Fruit fly (Drosophila melanogaster) whole organism, wandering third instar larva: Measurements from ENCODE around the gene yellow-e2.
A peak's percentile ranks its signal among the peaks of the same experiment; 100 is the strongest.

Source experiments
- Abd-B ChIP-seq: fragments of >200 bp; optimal IDR thresholded peaks from 2 replicates; lab custom pipeline; 2017; ENCODE audit warnings: missing biosample characterization, missing genetic modification characterization
- CG32264 ChIP-seq: fragments of 200-800 bp; sonication (Bioruptor generic); optimal IDR thresholded peaks from 2 replicates; lab custom pipeline; 2016; ENCODE audit warnings: missing biosample characterization, missing genetic modification characterization
- CG9705 ChIP-seq: fragments of 200-800 bp; sonication (Bioruptor generic); optimal IDR thresholded peaks from 2 replicates; lab custom pipeline; 2018; ENCODE audit warnings: missing biosample characterization, mild to moderate bottlenecking, missing genetic modification characterization
- CrebA ChIP-seq: fragments of 200-800 bp; sonication (Bioruptor generic); optimal IDR thresholded peaks from 2 replicates; lab custom pipeline; 2016; ENCODE audit warnings: missing biosample characterization, mild to moderate bottlenecking, missing genetic modification characterization, borderline replicate concordance
- Dfd ChIP-seq: fragments of >200 bp; optimal IDR thresholded peaks from 2 replicates; lab custom pipeline; 2017; ENCODE audit warnings: missing biosample characterization, missing genetic modification characterization
- Dif ChIP-seq: fragments of 200-275, 200-300 bp; sonication (Bioruptor generic); optimal IDR thresholded peaks from 2 replicates; lab custom pipeline; 2018; ENCODE audit warnings: missing biosample characterization, missing genetic modification characterization; ENCODE audit not compliant: partially characterized antibody
- GATAd ChIP-seq: sonication (Bioruptor generic); optimal IDR thresholded peaks from 2 replicates; lab custom pipeline; 2016; ENCODE audit warnings: missing biosample characterization, missing genetic modification characterization
- HLH106 ChIP-seq: fragments of 200-800 bp; optimal IDR thresholded peaks from 3 replicates; lab custom pipeline; 2019; ENCODE audit warnings: missing biosample characterization, mild to moderate bottlenecking, missing genetic modification characterization, moderate library complexity
- Hnf4 ChIP-seq: fragments of 200-800 bp; sonication (Bioruptor generic); optimal IDR thresholded peaks from 2 replicates; lab custom pipeline; 2016; ENCODE audit warnings: missing biosample characterization, mild to moderate bottlenecking, missing genetic modification characterization
- Hr78 ChIP-seq: fragments of >200 bp; optimal IDR thresholded peaks from 2 replicates; lab custom pipeline; 2017; ENCODE audit warnings: missing biosample characterization, missing genetic modification characterization
- Hr83 ChIP-seq: fragments of 200-300 bp; sonication (Bioruptor generic); optimal IDR thresholded peaks from 2 replicates; lab custom pipeline; 2016; ENCODE audit warnings: missing biosample characterization, mild to moderate bottlenecking, missing genetic modification characterization, moderate library complexity; ENCODE audit not compliant: poor library complexity, severe bottlenecking
- Jra ChIP-seq: sonication (Bioruptor generic); optimal IDR thresholded peaks from 2 replicates; lab custom pipeline; 2016; ENCODE audit warnings: missing biosample characterization, missing genetic modification characterization
- Mio ChIP-seq: sonication (Bioruptor generic); optimal IDR thresholded peaks from 2 replicates; lab custom pipeline; 2016; ENCODE audit warnings: missing biosample characterization, missing genetic modification characterization
- Myc ChIP-seq: fragments of >200 bp; optimal IDR thresholded peaks from 2 replicates; lab custom pipeline; 2017
- N ChIP-seq: fragments of >200 bp; optimal IDR thresholded peaks from 2 replicates; lab custom pipeline; 2018; ENCODE audit warnings: missing biosample characterization, missing external identifiers, missing genetic modification characterization
- OdsH ChIP-seq: fragments of 200-800 bp; sonication (Bioruptor generic); optimal IDR thresholded peaks from 2 replicates; lab custom pipeline; 2016; ENCODE audit warnings: missing biosample characterization, mild to moderate bottlenecking, missing genetic modification characterization
- Rel ChIP-seq, 2 experiments: fragments of 200-800 bp; sonication (Bioruptor generic) in 1 of 2; optimal IDR thresholded peaks; 2 replicates in 1 of 2; 3 replicates in 1 of 2; lab custom pipeline; 2016 to 2019; ENCODE audit warnings: mild to moderate bottlenecking in 2 of 2, missing biosample characterization in 2 of 2, missing genetic modification characterization in 2 of 2, moderate library complexity in 1 of 2
- Sp1 ChIP-seq: fragments of 200-800 bp; sonication (Bioruptor generic); optimal IDR thresholded peaks from 3 replicates; lab custom pipeline; 2019; ENCODE audit warnings: missing biosample characterization, mild to moderate bottlenecking, missing genetic modification characterization, moderate library complexity
- Vsx2 ChIP-seq: fragments of 200-300, 225-300 bp; sonication (Bioruptor generic); optimal IDR thresholded peaks from 2 replicates; lab custom pipeline; 2018; ENCODE audit warnings: missing biosample characterization, missing genetic modification characterization; ENCODE audit not compliant: partially characterized antibody
- br ChIP-seq: fragments of 200-800 bp; sonication (Bioruptor generic); optimal IDR thresholded peaks from 2 replicates; lab custom pipeline; 2016; ENCODE audit warnings: missing biosample characterization, missing genetic modification characterization
- brk ChIP-seq: fragments of 200-800 bp; sonication (Bioruptor generic); optimal IDR thresholded peaks from 2 replicates; lab custom pipeline; 2016; ENCODE audit warnings: missing biosample characterization, mild to moderate bottlenecking, missing genetic modification characterization
- dl ChIP-seq, 2 experiments: fragments of 175-275, 200-275 bp in 1 of 2; fragments of 200-275 bp in 1 of 2; sonication (Bioruptor generic); optimal IDR thresholded peaks; lab custom pipeline; 2018; ENCODE audit warnings: mild to moderate bottlenecking in 2 of 2, missing biosample characterization in 2 of 2, missing genetic modification characterization in 2 of 2, moderate library complexity in 2 of 2; ENCODE audit not compliant: partially characterized antibody in 2 of 2, insufficient read depth in 1 of 2
- dmrt93B ChIP-seq: fragments of 200-800 bp; sonication (Bioruptor generic); optimal IDR thresholded peaks from 2 replicates; lab custom pipeline; 2018; ENCODE audit warnings: missing biosample characterization, mild to moderate bottlenecking, missing genetic modification characterization
- dsf ChIP-seq: sonication (Bioruptor generic); optimal IDR thresholded peaks from 2 replicates; lab custom pipeline; 2016; ENCODE audit warnings: missing biosample characterization, missing genetic modification characterization, borderline replicate concordance
- ey ChIP-seq: fragments of 200-800 bp; sonication (Bioruptor generic); optimal IDR thresholded peaks from 2 replicates; lab custom pipeline; 2016; ENCODE audit warnings: missing biosample characterization, missing genetic modification characterization
- foxo ChIP-seq, 2 experiments: fragments of 200-800 bp; sonication (Bioruptor generic); optimal IDR thresholded peaks; 2 replicates in 1 of 2; 3 replicates in 1 of 2; lab custom pipeline; 2016 to 2017; ENCODE audit warnings: missing biosample characterization in 2 of 2, missing genetic modification characterization in 2 of 2
- fru ChIP-seq: fragments of 200-800 bp; sonication (Bioruptor generic); optimal IDR thresholded peaks from 3 replicates; lab custom pipeline; 2016; ENCODE audit warnings: missing biosample characterization, mild to moderate bottlenecking, missing genetic modification characterization
- h ChIP-seq: fragments of 200-800 bp; sonication (Bioruptor generic); optimal IDR thresholded peaks from 3 replicates; lab custom pipeline; 2016; ENCODE audit warnings: missing biosample characterization, mild to moderate bottlenecking, missing genetic modification characterization
- jim ChIP-seq: fragments of 175-275, 200-325 bp; sonication (Bioruptor generic); optimal IDR thresholded peaks from 2 replicates; lab custom pipeline; 2016; ENCODE audit warnings: missing biosample characterization, mild to moderate bottlenecking, missing genetic modification characterization
- lola ChIP-seq: fragments of >200 bp; optimal IDR thresholded peaks from 2 replicates; lab custom pipeline; 2017; ENCODE audit warnings: missing biosample characterization, missing genetic modification characterization
- pan ChIP-seq: fragments of >200 bp; optimal IDR thresholded peaks from 2 replicates; lab custom pipeline; 2017
- psq ChIP-seq: fragments of 200-800 bp; sonication (Bioruptor generic); optimal IDR thresholded peaks from 3 replicates; lab custom pipeline; 2017; ENCODE audit warnings: missing biosample characterization, mild to moderate bottlenecking, missing genetic modification characterization, moderate library complexity
- rgr ChIP-seq: fragments of 200-800 bp; sonication (Bioruptor generic); optimal IDR thresholded peaks from 3 replicates; lab custom pipeline; 2016; ENCODE audit warnings: missing biosample characterization, mild to moderate bottlenecking, missing genetic modification characterization
- sage ChIP-seq: fragments of 200-800 bp; sonication (Bioruptor generic); optimal IDR thresholded peaks from 2 replicates; lab custom pipeline; 2016; ENCODE audit warnings: missing biosample characterization, mild to moderate bottlenecking, missing genetic modification characterization
- sv ChIP-seq: fragments of 200-800 bp; sonication (Bioruptor generic); optimal IDR thresholded peaks from 3 replicates; lab custom pipeline; 2016; ENCODE audit warnings: missing biosample characterization, missing genetic modification characterization
- tai ChIP-seq: sonication (Bioruptor generic); optimal IDR thresholded peaks from 2 replicates; lab custom pipeline; 2016; ENCODE audit warnings: missing biosample characterization, missing genetic modification characterization
- usp ChIP-seq: fragments of >200 bp; optimal IDR thresholded peaks from 2 replicates; lab custom pipeline; 2017; ENCODE audit warnings: missing biosample characterization, missing genetic modification characterization
- woc ChIP-seq: sonication (Bioruptor generic); optimal IDR thresholded peaks from 2 replicates; lab custom pipeline; 2016; ENCODE audit warnings: missing biosample characterization, mild to moderate bottlenecking, missing genetic modification characterization

Gene yellow-e2

dm6 chr3R:13400902-13401721 lies 5.7 kb downstream of the yellow-e2 start:
- TF ChIP-seq Hr83 (no peak), jim (no peak), dmrt93B (GFP tag; lab: Kevin White, UChicago) (peak; percentile 81), Myc (lab: Kevin White, UChicago) (no peak), lola (no peak), br (peak; percentile 95), OdsH (GFP tag; lab: Kevin White, UChicago) (peak; percentile 95), sv (GFP tag; lab: Kevin White, UChicago) (peak; percentile 85), usp (no peak), Rel (GFP tag; optimal IDR thresholded peaks at IDR 0.05; lab: Kevin White, UChicago) (peak; percentile 31), Rel (tag; optimal IDR thresholded peaks at IDR 0.05; lab: Kevin White, UChicago) (peak; percentile 65), psq (GFP tag; lab: Kevin White, UChicago) (peak; percentile 90), pan (lab: Kevin White, UChicago) (no peak), foxo (GFP tag; optimal IDR thresholded peaks at IDR 0.05; lab: Kevin White, UChicago) (peak; percentile 68 to 94), GATAd (no peak), Vsx2 (peak; percentile 47), CrebA (GFP tag; lab: Kevin White, UChicago) (peak; percentile 27), dl (GFP tag; optimal IDR thresholded peaks at IDR 0.05; lab: Kevin White, UChicago; ENCODE audit: insufficient read depth in 1 of 2, partially characterized antibody in 2 of 2) (no peak), CG9705 (GFP tag; lab: Kevin White, UChicago) (peak; percentile 81), fru (GFP tag; lab: Kevin White, UChicago) (peak; percentile 95), Sp1 (GFP tag; lab: Kevin White, UChicago) (peak; percentile 95), CG32264 (peak; percentile 76), Abd-B (no peak), Jra (peak; percentile 85), ey (peak; percentile 94), Dif (peak; percentile 59), rgr (GFP tag; lab: Kevin White, UChicago) (peak; percentile 93), Mio (GFP tag; lab: Kevin White, UChicago) (peak; percentile 24), Hr78 (GFP tag; lab: Kevin White, UChicago) (no peak), tai (GFP tag; lab: Kevin White, UChicago) (peak; percentile 76), brk (GFP tag; lab: Kevin White, UChicago) (peak; percentile 80), h (peak; percentile 94), HLH106 (tag; lab: Kevin White, UChicago) (peak; percentile 93), sage (GFP tag; lab: Kevin White, UChicago) (peak; percentile 86), Hnf4 (GFP tag; lab: Kevin White, UChicago) (peak; percentile 91), woc (GFP tag; lab: Kevin White, UChicago) (peak; percentile 92), N (no peak), Dfd (GFP tag; lab: Kevin White, UChicago) (no peak), dsf (peak; percentile 73)

dm6 chr3R:13397535-13397934 lies 9.3 kb downstream of the yellow-e2 start, which contains the start of gene CG14377:
Gene CG14377, plus strand, starts transcription at chr3R:13397835.
- no peak for TF ChIP-seq lola
- TF ChIP-seq N, result no peak
- TF ChIP-seq pan (lab: Kevin White, UChicago), result no peak
- TF ChIP-seq br, result no peak
- no peak for TF ChIP-seq HLH106 (tag; lab: Kevin White, UChicago)
- TF ChIP-seq CrebA (GFP tag; lab: Kevin White, UChicago), result no peak
- TF ChIP-seq dmrt93B (GFP tag; lab: Kevin White, UChicago), result no peak
- TF ChIP-seq psq (GFP tag; lab: Kevin White, UChicago), result no peak
- TF ChIP-seq dsf, result no peak
- TF ChIP-seq rgr (GFP tag; lab: Kevin White, UChicago), result no peak
- no peak for TF ChIP-seq woc (GFP tag; lab: Kevin White, UChicago)
- TF ChIP-seq OdsH (GFP tag; lab: Kevin White, UChicago), result no peak
- TF ChIP-seq fru (GFP tag; lab: Kevin White, UChicago), result no peak
- TF ChIP-seq GATAd, result no peak
- no peak for TF ChIP-seq Jra
- TF ChIP-seq, all 38 proteins: peak for 0
